Worm (Caenorhabditis elegans): ENCODE results near the gene T12G3.11.

DNA sequence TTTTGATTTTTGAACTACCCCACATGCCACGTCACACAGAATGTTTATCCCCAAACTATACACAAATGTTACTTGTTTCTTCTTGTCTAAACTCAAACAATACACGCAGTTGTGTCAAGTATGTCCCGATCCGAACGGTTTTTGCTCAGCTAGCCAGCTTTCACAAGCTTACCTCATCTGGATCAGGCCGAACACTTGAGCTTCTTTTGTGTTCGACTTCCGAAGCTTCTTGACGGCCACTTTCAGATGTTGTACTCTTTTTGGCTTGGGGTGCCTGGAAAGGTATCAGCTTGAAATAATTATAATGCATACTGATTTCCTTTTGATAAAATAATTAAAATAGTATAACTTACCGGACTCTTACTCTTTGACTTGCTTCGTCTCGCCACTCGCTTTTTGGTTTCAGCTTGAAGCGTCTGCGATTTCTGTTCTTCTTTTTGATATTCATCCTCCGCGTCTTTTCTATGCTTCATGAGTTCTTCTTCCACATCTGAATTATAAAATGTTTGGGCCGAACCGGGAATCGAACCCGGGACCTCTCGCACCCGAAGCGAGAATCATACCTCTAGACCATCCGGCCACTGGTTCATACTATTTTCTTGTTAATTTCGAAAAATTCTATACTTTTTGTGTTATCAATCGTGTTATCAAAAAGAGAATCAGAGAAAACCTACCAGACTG is 24.3 kb downstream of the T12G3.11 start:
- no peak for TF ChIP-seq R02D3.7 (tag; optimal IDR thresholded peaks at IDR 0.05)
- TF ChIP-seq mes-2 (tag; optimal IDR thresholded peaks at IDR 0.05; ENCODE audit: poor library complexity, severe bottlenecking) = no peak

All from whole organism, L4 larva.